Worm (Caenorhabditis elegans) whole organism, L4 larva: Measurements from ENCODE around the gene dhhc-1.

Source experiments
- F26F4.8 ChIP-seq: fragments of 200-800 bp; sonication (Bioruptor generic); conservative IDR thresholded peaks from 2 replicates; pipeline ENCODE4 v1.3.6; 2022; ENCODE audit warnings: missing genetic modification characterization, missing compliant biosample characterization
- F49E8.2 ChIP-seq: sonication (generic microtip); optimal IDR thresholded peaks from 2 replicates; lab custom pipeline; 2016; ENCODE audit warnings: missing compliant biosample characterization, mild to moderate bottlenecking, missing genetic modification characterization, borderline replicate concordance
- aha-1 ChIP-seq: fragments of 150-350 bp; peaks from one replicate; lab custom pipeline; 2014; ENCODE audit warnings: missing biosample characterization, missing genetic modification characterization
- arid-1 ChIP-seq: fragments of 200-800 bp; sonication (Bioruptor generic); conservative IDR thresholded peaks from 2 replicates; pipeline ENCODE4 v1.3.6; 2022; ENCODE audit warnings: missing genetic modification reagents, missing genetic modification characterization, missing compliant biosample characterization
- ceh-20 ChIP-seq: fragments of 200-800 bp; sonication (Bioruptor generic); IDR thresholded peaks from 2 replicates; pipeline ENCODE4 v1.3.6; 2022; ENCODE audit warnings: missing genetic modification reagents, missing genetic modification characterization, missing compliant biosample characterization
- ceh-32 ChIP-seq: sonication (generic microtip); optimal IDR thresholded peaks from 2 replicates; lab custom pipeline; 2016; ENCODE audit warnings: mild to moderate bottlenecking, missing genetic modification characterization, missing compliant biosample characterization; ENCODE audit not compliant: poor library complexity
- ceh-62 ChIP-seq: sonication (generic microtip); optimal IDR thresholded peaks from 2 replicates; lab custom pipeline; 2017; ENCODE audit warnings: missing biosample characterization, missing genetic modification characterization
- daf-12 ChIP-seq: fragments of 150-350 bp; optimal IDR thresholded peaks from 2 replicates; lab custom pipeline; 2014; ENCODE audit warnings: missing biosample characterization, missing genetic modification reagents, missing genetic modification characterization
- daf-16 ChIP-seq, 3 experiments: sonication (generic microtip); optimal IDR thresholded peaks; 2 replicates each; lab custom pipeline; 2016 to 2017; ENCODE audit warnings: missing genetic modification characterization in 3 of 3, missing genetic modification reagents in 3 of 3, mild to moderate bottlenecking in 2 of 3, missing compliant biosample characterization in 2 of 3, missing biosample characterization in 1 of 3, moderate library complexity in 1 of 3
- dmd-6 ChIP-seq: fragments of 200-800 bp; sonication (Bioruptor generic); IDR thresholded peaks from 2 replicates; pipeline ENCODE4 v1.3.6; 2022; ENCODE audit warnings: missing genetic modification reagents, missing genetic modification characterization, missing compliant biosample characterization
- jun-1 ChIP-seq: fragments of 150-350 bp; optimal IDR thresholded peaks from 2 replicates; lab custom pipeline; 2014; ENCODE audit warnings: missing biosample characterization, missing genetic modification reagents, missing genetic modification characterization
- lin-13 ChIP-seq: fragments of 150-350 bp; optimal IDR thresholded peaks from 2 replicates; lab custom pipeline; 2014; ENCODE audit warnings: missing biosample characterization, missing genetic modification reagents, missing genetic modification characterization
- nhr-25 ChIP-seq: sonication (generic microtip); optimal IDR thresholded peaks from 2 replicates; lab custom pipeline; 2017; ENCODE audit warnings: missing genetic modification characterization, mild to moderate bottlenecking, missing compliant biosample characterization, antibody characterized with exemption, moderate library complexity, borderline replicate concordance; ENCODE audit not compliant: insufficient read depth
- nhr-28 ChIP-seq: fragments of 150-350 bp; optimal IDR thresholded peaks from 2 replicates; lab custom pipeline; 2014; ENCODE audit warnings: missing biosample characterization, missing genetic modification characterization
- nhr-77 ChIP-seq: fragments of 150-350 bp; optimal IDR thresholded peaks from 2 replicates; lab custom pipeline; 2014; ENCODE audit warnings: missing biosample characterization, missing genetic modification characterization
- sdz-12 ChIP-seq: fragments of 200-800 bp; sonication (Bioruptor generic); optimal IDR thresholded peaks from 2 replicates; lab custom pipeline; 2018; ENCODE audit warnings: mild to moderate bottlenecking, missing genetic modification characterization, missing compliant biosample characterization
- set-16 ChIP-seq: fragments of 200-800 bp; sonication (Bioruptor generic); IDR thresholded peaks from 2 replicates; pipeline ENCODE4 v1.3.6; 2022; ENCODE audit warnings: missing genetic modification reagents, missing genetic modification characterization, missing compliant biosample characterization
- spr-3 ChIP-seq: fragments of 200-800 bp; sonication (Bioruptor generic); optimal IDR thresholded peaks from 2 replicates; lab custom pipeline; 2018; ENCODE audit warnings: mild to moderate bottlenecking, missing genetic modification characterization, missing compliant biosample characterization
- unc-130 ChIP-seq: sonication (generic microtip); optimal IDR thresholded peaks from 2 replicates; lab custom pipeline; 2016; ENCODE audit warnings: missing genetic modification reagents, missing genetic modification characterization, missing compliant biosample characterization
- unc-39 ChIP-seq: sonication (generic microtip); optimal IDR thresholded peaks from 2 replicates; lab custom pipeline; 2017; ENCODE audit warnings: missing biosample characterization, missing genetic modification characterization
- unc-62 ChIP-seq, 3 experiments: fragments of 150-350 bp in 1 of 3; sonication (generic microtip); optimal IDR thresholded peaks in 2 of 3; peaks in 1 of 3; 1 replicate in 1 of 3; 2 replicates in 2 of 3; lab custom pipeline; 2014 to 2017; ENCODE audit warnings: missing biosample characterization in 3 of 3, missing genetic modification characterization in 3 of 3, missing genetic modification reagents in 3 of 3, missing genotype in 1 of 3
- zfp-2 ChIP-seq: sonication (generic microtip); optimal IDR thresholded peaks from 2 replicates; lab custom pipeline; 2016; ENCODE audit warnings: mild to moderate bottlenecking, missing genetic modification characterization, missing compliant biosample characterization

dhhc-1 gene

ce11 chrX:15055914-15056313 is 44.3 kb downstream of the dhhc-1 start, which contains the start of gene H03G16.7:
TSS of gene H03G16.7 (minus strand) at chrX:15056014.
- TF ChIP-seq sdz-12 (GFP tag; lab: Kevin White, UChicago) (no peak), ceh-62 (tag; lab: Kevin White, UChicago) (no peak), aha-1 (tag; lab: Kevin White, UChicago) (no peak), nhr-25 (tag; lab: Kevin White, UChicago) (no peak), ceh-20 (GFP tag; lab: Robert Waterston, UW) (no peak), nhr-77 (no peak), jun-1 (tag; lab: Kevin White, UChicago) (no peak), ceh-32 (tag; lab: Kevin White, UChicago) (no peak), daf-12 (tag; lab: Kevin White, UChicago) (no peak), F26F4.8 (GFP tag; lab: Robert Waterston, UW) (no peak), zfp-2 (tag; lab: Kevin White, UChicago) (no peak), arid-1 (GFP tag; lab: Robert Waterston, UW) (no peak), spr-3 (GFP tag; lab: Kevin White, UChicago) (no peak), unc-62 (GFP tag; optimal IDR thresholded peaks at IDR 0.05 in 1 of 2; lab: Kevin White, UChicago) (no peak), unc-62 (tag; optimal IDR thresholded peaks at IDR 0.05; lab: Kevin White, UChicago) (no peak), dmd-6 (GFP tag; lab: Robert Waterston, UW) (no peak)

ce11 chrX:15053223-15053933 is 46.8 kb downstream of the dhhc-1 start, which contains the start of gene H03G16.1:
TSS of gene H03G16.1 (plus strand) at chrX:15053883.
- no peak for TF ChIP-seq F49E8.2
- TF ChIP-seq unc-62 (GFP tag; optimal IDR thresholded peaks at IDR 0.05 in 1 of 2; lab: Kevin White, UChicago) = peak in 1 of 2 experiments; percentile 92
- TF ChIP-seq unc-62 (tag; optimal IDR thresholded peaks at IDR 0.05; lab: Kevin White, UChicago) = no peak

ce11 chrX:15052385-15052784 is 47.8 kb downstream of the dhhc-1 start, which contains the start of gene H03G16.6:
TSS of gene H03G16.6 (plus strand) at chrX:15052685.
- no peak for TF ChIP-seq lin-13 (GFP tag; lab: Kevin White, UChicago)
- TF ChIP-seq zfp-2 (tag; lab: Kevin White, UChicago) = no peak
- no peak for TF ChIP-seq unc-130

ce11 chrX:15050006-15050405 is 50.2 kb downstream of the dhhc-1 start:
- TF ChIP-seq set-16 (no peak), spr-3 (GFP tag; lab: Kevin White, UChicago) (no peak), daf-16 (GFP tag; optimal IDR thresholded peaks at IDR 0.05; lab: Kevin White, UChicago) (no peak), daf-16 (tag; optimal IDR thresholded peaks at IDR 0.05; lab: Kevin White, UChicago) (peak; percentile 86), nhr-28 (tag; lab: Kevin White, UChicago) (peak; percentile 35), unc-39 (tag; lab: Kevin White, UChicago) (no peak)
